Fruit fly (Drosophila melanogaster) whole organism, prepupa: ENCODE measurements around the gene ocn.

Experiments
- Blimp-1 ChIP-seq: fragments of 200-800 bp; sonication (Bioruptor generic); optimal IDR thresholded peaks from 3 replicates; lab custom pipeline; 2017; ENCODE audit warnings: missing biosample characterization, missing genetic modification characterization, mild to moderate bottlenecking, moderate library complexity, missing genetic modification reagents
- CG11762 ChIP-seq: fragments of 200-800 bp; sonication (Bioruptor generic); optimal IDR thresholded peaks from 3 replicates; lab custom pipeline; 2016; ENCODE audit warnings: missing biosample characterization, missing genetic modification characterization; ENCODE audit not compliant: insufficient read depth
- CG3919 ChIP-seq: fragments of 200-800 bp; sonication (Bioruptor generic); optimal IDR thresholded peaks from 3 replicates; lab custom pipeline; 2016; ENCODE audit warnings: missing biosample characterization, missing genetic modification characterization
- CG6163 ChIP-seq: fragments of 200-800 bp; sonication (Bioruptor generic); IDR thresholded peaks from 3 replicates; pipeline ENCODE4 v1.3.6; 2022; ENCODE audit warnings: missing biosample characterization, missing genetic modification characterization
- CG6276 ChIP-seq: fragments of 200-800 bp; sonication (Bioruptor generic); optimal IDR thresholded peaks from 2 replicates; lab custom pipeline; 2017; ENCODE audit warnings: missing biosample characterization, mild to moderate bottlenecking, missing genetic modification characterization
- CG8632 ChIP-seq: fragments of 200-800 bp; sonication (Bioruptor generic); optimal IDR thresholded peaks from 3 replicates; lab custom pipeline; 2016; ENCODE audit warnings: missing biosample characterization, missing genetic modification characterization
- Hr38 ChIP-seq: sonication (Bioruptor generic); optimal IDR thresholded peaks from 2 replicates; lab custom pipeline; 2016; ENCODE audit warnings: missing biosample characterization, missing genetic modification characterization
- Sox102F ChIP-seq: fragments of 200-800 bp; sonication (Bioruptor generic); optimal IDR thresholded peaks from 2 replicates; lab custom pipeline; 2016; ENCODE audit warnings: missing biosample characterization, mild to moderate bottlenecking, missing genetic modification characterization
- Sox14 ChIP-seq: fragments of 200-800 bp; sonication (Bioruptor generic); optimal IDR thresholded peaks from 3 replicates; lab custom pipeline; 2016; ENCODE audit warnings: missing biosample characterization, missing genetic modification characterization
- dac ChIP-seq: fragments of 200-800 bp; sonication (Bioruptor generic); optimal IDR thresholded peaks from 2 replicates; lab custom pipeline; 2017; ENCODE audit warnings: missing biosample characterization, mild to moderate bottlenecking, missing genetic modification characterization
- dsx ChIP-seq: fragments of 200-800 bp; optimal IDR thresholded peaks from 3 replicates; lab custom pipeline; 2019; ENCODE audit warnings: missing biosample characterization, mild to moderate bottlenecking, missing genetic modification characterization, moderate library complexity; ENCODE audit not compliant: poor library complexity, severe bottlenecking
- fd85E ChIP-seq: fragments of 200-800 bp; sonication (Bioruptor generic); optimal IDR thresholded peaks from 3 replicates; lab custom pipeline; 2016; ENCODE audit warnings: missing biosample characterization, missing genetic modification characterization
- net ChIP-seq: fragments of 200-800 bp; sonication (Bioruptor generic); optimal IDR thresholded peaks from 3 replicates; lab custom pipeline; 2016; ENCODE audit warnings: missing biosample characterization, missing genetic modification characterization
- pdm3 ChIP-seq: fragments of 200-800 bp; sonication (Bioruptor generic); optimal IDR thresholded peaks from 3 replicates; lab custom pipeline; 2016; ENCODE audit warnings: missing biosample characterization, missing genetic modification characterization

dm6 chr3R:30071827-30072226 lies 34.3 kb upstream of the ocn start:
- TF ChIP-seq dsx (GFP tag; lab: Kevin White, UChicago) (no peak), net (GFP tag; lab: Kevin White, UChicago) (peak; percentile 10), Blimp-1 (no peak), dac (GFP tag; lab: Kevin White, UChicago) (no peak), CG11762 (no peak), Sox102F (GFP tag; lab: Kevin White, UChicago) (peak; percentile 36), CG8632 (GFP tag; lab: Kevin White, UChicago) (peak; percentile 7), CG6163 (GFP tag; lab: Robert Waterston, UW) (peak; percentile 82), pdm3 (no peak), Hr38 (GFP tag; lab: Kevin White, UChicago) (no peak), CG3919 (GFP tag; lab: Kevin White, UChicago) (peak; percentile 43), Sox14 (GFP tag; lab: Kevin White, UChicago) (peak; percentile 7), CG6276 (GFP tag; lab: Kevin White, UChicago) (peak; percentile 35), fd85E (GFP tag; lab: Kevin White, UChicago) (no peak)
